Worm (Caenorhabditis elegans): Measurements from ENCODE around the gene Y54F10BM.6.

- no peak for TF ChIP-seq F22D6.2 (tag; optimal IDR thresholded peaks at IDR 0.05)
- TF ChIP-seq ztf-18 (tag; optimal IDR thresholded peaks at IDR 0.05), result no peak
- TF ChIP-seq unc-62 (GFP tag; optimal IDR thresholded peaks at IDR 0.05), result no peak
- TF ChIP-seq attf-6 (GFP tag; IDR thresholded peaks at IDR 0.05), result no peak
- no peak for TF ChIP-seq ztf-25 (GFP tag; IDR thresholded peaks at IDR 0.05)
- no peak for TF ChIP-seq somi-1 (GFP tag; optimal IDR thresholded peaks at IDR 0.05)
- no peak for TF ChIP-seq attf-3 (GFP tag; conservative IDR thresholded peaks at IDR 0.05)
- TF ChIP-seq sea-2 (GFP tag; IDR thresholded peaks at IDR 0.05), result no peak
- no peak for TF ChIP-seq snpc-4 (GFP tag; optimal IDR thresholded peaks at IDR 0.05)
- no peak for TF ChIP-seq snpc-4 (tag; optimal IDR thresholded peaks at IDR 0.05)
- no peak for TF ChIP-seq hsf-1 (GFP tag; IDR thresholded peaks at IDR 0.05)
Observed at ce11 chrIII:2304867-2305266, 41.8 kb downstream of the Y54F10BM.6 start, which contains the start of gene Y54F10BM.9.
